Fruit fly (Drosophila melanogaster) whole organism, embryonic: ENCODE data around the gene Cda5.

Experiments used
- Aef1 ChIP-seq: fragments of 200-800 bp; sonication (Bioruptor generic); IDR thresholded peaks from 3 replicates; pipeline ENCODE4 v1.3.6; 2022; ENCODE audit warnings: missing biosample characterization, missing genetic modification characterization
- Asciz ChIP-seq: fragments of 200-800 bp; sonication (Bioruptor generic); optimal IDR thresholded peaks from 2 replicates; lab custom pipeline; 2017; ENCODE audit warnings: missing biosample characterization, mild to moderate bottlenecking, missing genetic modification characterization, missing genetic modification reagents
- CG10321 ChIP-seq: fragments of 200-800 bp; sonication (Bioruptor generic); IDR thresholded peaks from 2 replicates; pipeline ENCODE4 v1.3.6; 2022; ENCODE audit warnings: missing biosample characterization, missing genetic modification characterization
- CG13123 ChIP-seq: fragments of 200-800 bp; sonication (Bioruptor generic); optimal IDR thresholded peaks from 2 replicates; lab custom pipeline; 2016; ENCODE audit warnings: missing biosample characterization, missing genetic modification characterization
- CG13287 ChIP-seq: fragments of 200-800 bp; sonication (Bioruptor generic); IDR thresholded peaks from 2 replicates; pipeline ENCODE4 v1.3.6; 2022; ENCODE audit warnings: missing biosample characterization, missing genetic modification characterization; ENCODE audit not compliant: partially characterized antibody
- CG15479 ChIP-seq: fragments of 200-800 bp; sonication (Bioruptor generic); optimal IDR thresholded peaks from 3 replicates; lab custom pipeline; 2019; ENCODE audit warnings: missing biosample characterization, mild to moderate bottlenecking, missing genetic modification characterization, moderate library complexity
- CG15696 ChIP-seq: fragments of 200-800 bp; sonication (Bioruptor generic); optimal IDR thresholded peaks from 2 replicates; lab custom pipeline; 2019; ENCODE audit warnings: missing biosample characterization, mild to moderate bottlenecking, missing genetic modification characterization, moderate library complexity
- CG1603 ChIP-seq: fragments of 200-800 bp; sonication (Bioruptor generic); optimal IDR thresholded peaks from 2 replicates; lab custom pipeline; 2019; ENCODE audit warnings: missing biosample characterization, mild to moderate bottlenecking, missing genetic modification characterization, moderate library complexity
- CG1647 ChIP-seq: fragments of 200-800 bp; sonication (Bioruptor generic); optimal IDR thresholded peaks from 3 replicates; lab custom pipeline; 2016; ENCODE audit warnings: missing biosample characterization, missing genetic modification characterization
- CG17385 ChIP-seq: fragments of 200-800 bp; sonication (Bioruptor generic); optimal IDR thresholded peaks from 3 replicates; lab custom pipeline; 2018; ENCODE audit warnings: missing biosample characterization, mild to moderate bottlenecking, missing genetic modification characterization
- CG1832 ChIP-seq: fragments of 200-800 bp; sonication (Bioruptor generic); optimal IDR thresholded peaks from 2 replicates; lab custom pipeline; 2017; ENCODE audit warnings: missing biosample characterization, mild to moderate bottlenecking, missing genetic modification characterization, inconsistent platforms
- CG2116 ChIP-seq: fragments of 200-800 bp; sonication (Bioruptor generic); optimal IDR thresholded peaks from 3 replicates; lab custom pipeline; 2018; ENCODE audit warnings: missing biosample characterization, mild to moderate bottlenecking, missing genetic modification characterization
- CG2875 ChIP-seq: fragments of 200-800 bp; sonication (Bioruptor generic); optimal IDR thresholded peaks from 2 replicates; lab custom pipeline; 2017; ENCODE audit warnings: missing biosample characterization, mild to moderate bottlenecking, missing genetic modification characterization, missing genetic modification reagents
- CG42726 ChIP-seq: fragments of 200-800 bp; sonication (Bioruptor generic); IDR thresholded peaks from 2 replicates; pipeline ENCODE4 v1.3.6; 2022; ENCODE audit warnings: missing biosample characterization, missing genetic modification characterization; ENCODE audit not compliant: partially characterized antibody
- CG4282 ChIP-seq: fragments of 200-800 bp; sonication (Bioruptor generic); optimal IDR thresholded peaks from 2 replicates; lab custom pipeline; 2016; ENCODE audit warnings: missing biosample characterization, missing genetic modification characterization
- CG43689 ChIP-seq: fragments of 200-800 bp; sonication (Bioruptor generic); IDR thresholded peaks from 2 replicates; pipeline ENCODE4 v1.3.6; 2022; ENCODE audit warnings: missing biosample characterization, missing genetic modification characterization
- CG4404 ChIP-seq: fragments of 200-800 bp; sonication (Bioruptor generic); IDR thresholded peaks from 2 replicates; pipeline ENCODE4 v1.3.6; 2022; ENCODE audit warnings: missing biosample characterization, missing genetic modification characterization
- CG5953 ChIP-seq: fragments of 200-800 bp; sonication (Bioruptor generic); IDR thresholded peaks from 2 replicates; pipeline ENCODE4 v1.3.6; 2022; ENCODE audit warnings: missing biosample characterization, missing genetic modification characterization
- CG9876 ChIP-seq: fragments of 200-800 bp; sonication (Bioruptor generic); optimal IDR thresholded peaks from 2 replicates; lab custom pipeline; 2016; ENCODE audit warnings: missing biosample characterization, missing genetic modification characterization
- Dref ChIP-seq: fragments of 200-800 bp; sonication (Bioruptor generic); IDR thresholded peaks from 2 replicates; pipeline ENCODE4 v1.3.6; 2022; ENCODE audit warnings: missing biosample characterization, missing genetic modification characterization
- E2f1 ChIP-seq: fragments of 200-800 bp; sonication (Bioruptor generic); IDR thresholded peaks from 2 replicates; pipeline ENCODE4 v1.3.6; 2022; ENCODE audit warnings: missing biosample characterization, missing genetic modification characterization
- Hmx ChIP-seq: fragments of 200-800 bp; sonication (Bioruptor generic); optimal IDR thresholded peaks from 2 replicates; lab custom pipeline; 2016; ENCODE audit warnings: missing biosample characterization, missing genetic modification characterization
- NFAT ChIP-seq: fragments of 200-800 bp; sonication (Bioruptor generic); IDR thresholded peaks from 2 replicates; pipeline ENCODE4 v1.3.6; 2022; ENCODE audit warnings: missing biosample characterization, missing genetic modification characterization
- Side ChIP-seq: fragments of 200-800 bp; sonication (Bioruptor generic); optimal IDR thresholded peaks from 2 replicates; lab custom pipeline; 2016; ENCODE audit warnings: missing biosample characterization, missing genetic modification characterization
- Six4 ChIP-seq: fragments of 200-800 bp; sonication (Bioruptor generic); optimal IDR thresholded peaks from 2 replicates; lab custom pipeline; 2016; ENCODE audit warnings: missing biosample characterization, missing genetic modification characterization
- Spps ChIP-seq: fragments of 200-800 bp; sonication (Bioruptor generic); optimal IDR thresholded peaks from 2 replicates; lab custom pipeline; 2018; ENCODE audit warnings: missing biosample characterization, mild to moderate bottlenecking, missing genetic modification characterization
- Ssrp ChIP-seq: fragments of 200-800 bp; sonication (Bioruptor generic); optimal IDR thresholded peaks from 2 replicates; lab custom pipeline; 2018; ENCODE audit warnings: missing biosample characterization, mild to moderate bottlenecking, missing genetic modification characterization, moderate library complexity
- Trl ChIP-seq, 3 experiments: fragments of >200 bp in 2 of 3; fragments of 200-800 bp in 1 of 3; sonication (Bioruptor generic) in 1 of 3; optimal IDR thresholded peaks; 2 replicates in 1 of 3; 3 replicates in 2 of 3; lab custom pipeline; 2016 to 2017; ENCODE audit warnings: missing biosample characterization in 1 of 3, missing genetic modification characterization in 1 of 3
- YL-1 ChIP-seq: fragments of 200-800 bp; sonication (Bioruptor generic); optimal IDR thresholded peaks from 3 replicates; lab custom pipeline; 2017; ENCODE audit warnings: missing biosample characterization, mild to moderate bottlenecking, missing genetic modification characterization
- ac ChIP-seq: fragments of 200-800 bp; sonication (Bioruptor generic); optimal IDR thresholded peaks from 3 replicates; lab custom pipeline; 2017; ENCODE audit warnings: missing biosample characterization, mild to moderate bottlenecking, missing genetic modification characterization
- cas ChIP-seq: fragments of 200-800 bp; sonication (Bioruptor generic); IDR thresholded peaks from 2 replicates; pipeline ENCODE4 v1.3.6; 2022; ENCODE audit warnings: missing biosample characterization, missing genetic modification characterization
- corto ChIP-seq: fragments of 200-800 bp; sonication (Bioruptor generic); optimal IDR thresholded peaks from 2 replicates; lab custom pipeline; 2016; ENCODE audit warnings: missing biosample characterization, mild to moderate bottlenecking, missing genetic modification characterization, moderate library complexity
- disco-r ChIP-seq: fragments of 200-800 bp; sonication (Bioruptor generic); optimal IDR thresholded peaks from 2 replicates; lab custom pipeline; 2016; ENCODE audit warnings: missing biosample characterization, missing genetic modification characterization
- fd96Cb ChIP-seq: fragments of 200-800 bp; sonication (Bioruptor generic); optimal IDR thresholded peaks from 2 replicates; lab custom pipeline; 2018; ENCODE audit warnings: missing biosample characterization, mild to moderate bottlenecking, missing genetic modification characterization, moderate library complexity
- grn ChIP-seq: fragments of 200-800 bp; sonication (Bioruptor generic); optimal IDR thresholded peaks from 3 replicates; lab custom pipeline; 2017; ENCODE audit warnings: missing biosample characterization, missing genetic modification characterization
- gt ChIP-seq: fragments of 200-800 bp; sonication (Bioruptor generic); IDR thresholded peaks from 2 replicates; pipeline ENCODE4 v1.3.6; 2022; ENCODE audit warnings: missing biosample characterization, missing genetic modification characterization
- kah ChIP-seq: fragments of 200-800 bp; sonication (Bioruptor generic); optimal IDR thresholded peaks from 2 replicates; lab custom pipeline; 2018; ENCODE audit warnings: missing biosample characterization, mild to moderate bottlenecking, missing genetic modification characterization
- kay ChIP-seq: fragments of 200-800 bp; sonication (Bioruptor generic); optimal IDR thresholded peaks from 2 replicates; lab custom pipeline; 2016; ENCODE audit warnings: missing biosample characterization, missing genetic modification characterization
- lov ChIP-seq, 2 experiments: fragments of 200-800 bp in 1 of 2; fragments of >200 bp in 1 of 2; sonication (Bioruptor generic) in 1 of 2; IDR thresholded peaks in 1 of 2; optimal IDR thresholded peaks in 1 of 2; 2 replicates in 1 of 2; 3 replicates in 1 of 2; pipeline versions ENCODE4 v1.3.6 to Lab custom; 2017 to 2022; ENCODE audit warnings: missing biosample characterization in 1 of 2, missing genetic modification characterization in 1 of 2
- onecut ChIP-seq: fragments of 200-800 bp; sonication (Bioruptor generic); IDR thresholded peaks from 2 replicates; pipeline ENCODE4 v1.3.6; 2022; ENCODE audit warnings: missing biosample characterization, missing genetic modification characterization
- pros ChIP-seq: fragments of 200-800 bp; sonication (Bioruptor generic); optimal IDR thresholded peaks from 3 replicates; lab custom pipeline; 2019; ENCODE audit warnings: missing biosample characterization, mild to moderate bottlenecking, missing genetic modification characterization, moderate library complexity
- repo ChIP-seq: fragments of 200-800 bp; sonication (Bioruptor generic); optimal IDR thresholded peaks from 2 replicates; lab custom pipeline; 2016; ENCODE audit warnings: missing biosample characterization, missing genetic modification characterization
- salm ChIP-seq: fragments of 200-800 bp; sonication (Bioruptor generic); optimal IDR thresholded peaks from 2 replicates; lab custom pipeline; 2018; ENCODE audit warnings: missing biosample characterization, mild to moderate bottlenecking, missing genetic modification characterization
- sens-2 ChIP-seq: fragments of 200-800 bp; sonication (Bioruptor generic); IDR thresholded peaks from 2 replicates; pipeline ENCODE4 v1.3.6; 2022; ENCODE audit warnings: missing biosample characterization, missing genetic modification characterization
- sqz ChIP-seq: fragments of 200-800 bp; sonication (Bioruptor generic); optimal IDR thresholded peaks from 3 replicates; lab custom pipeline; 2018; ENCODE audit warnings: missing biosample characterization, mild to moderate bottlenecking, missing genetic modification characterization
- stc ChIP-seq: fragments of 200-800 bp; sonication (Bioruptor generic); IDR thresholded peaks from 2 replicates; pipeline ENCODE4 v1.3.6; 2022; ENCODE audit warnings: missing biosample characterization, missing genetic modification characterization
- sug ChIP-seq: fragments of 200-800 bp; optimal IDR thresholded peaks from 2 replicates; lab custom pipeline; 2019; ENCODE audit warnings: missing biosample characterization, mild to moderate bottlenecking, missing genetic modification characterization, moderate library complexity
- toy ChIP-seq: fragments of 200-800 bp; sonication (Bioruptor generic); IDR thresholded peaks from 2 replicates; pipeline ENCODE4 v1.3.6; 2022; ENCODE audit warnings: missing biosample characterization, missing genetic modification characterization
- vvl ChIP-seq: fragments of 200-800 bp; sonication (Bioruptor generic); IDR thresholded peaks from 2 replicates; pipeline ENCODE4 v1.3.6; 2022; ENCODE audit warnings: missing biosample characterization, missing genetic modification characterization
- yki ChIP-seq: fragments of >200 bp; optimal IDR thresholded peaks from 3 replicates; lab custom pipeline; 2018
- z ChIP-seq: fragments of 200-800 bp; sonication (Bioruptor generic); IDR thresholded peaks from 3 replicates; pipeline ENCODE4 v1.3.6; 2022; ENCODE audit warnings: missing biosample characterization, missing genetic modification characterization
- zen ChIP-seq: fragments of 200-800 bp; sonication (Bioruptor generic); optimal IDR thresholded peaks from 3 replicates; lab custom pipeline; 2018; ENCODE audit warnings: missing biosample characterization, mild to moderate bottlenecking, missing genetic modification characterization, moderate library complexity

The Cda5 gene

dm6 chr2L:81198-81597, 16.0 kb upstream of the Cda5 start (continued):
- TF ChIP-seq z (GFP tag; lab: Robert Waterston, UW) (no peak), Dref (GFP tag; lab: Robert Waterston, UW) (no peak), Ssrp (tag; lab: Kevin White, UChicago) (no peak), CG43689 (no peak), ac (peak; percentile 1), sqz (peak; percentile 39), repo (GFP tag; lab: Kevin White, UChicago) (no peak), CG13287 (GFP tag; lab: Robert Waterston, UW) (no peak), E2f1 (GFP tag; lab: Robert Waterston, UW) (no peak), CG42726 (GFP tag; lab: Robert Waterston, UW) (no peak), pros (GFP tag; lab: Kevin White, UChicago) (no peak), kay (GFP tag; lab: Kevin White, UChicago) (no peak), CG1647 (GFP tag; lab: Kevin White, UChicago) (no peak), Six4 (GFP tag; lab: Kevin White, UChicago) (no peak), CG10321 (GFP tag; lab: Robert Waterston, UW) (no peak), yki (lab: Kevin White, UChicago) (no peak), sens-2 (GFP tag; lab: Robert Waterston, UW) (no peak), YL-1 (no peak), CG13123 (GFP tag; lab: Kevin White, UChicago) (no peak), lov (optimal IDR thresholded peaks at IDR 0.05; lab: Kevin White, UChicago) (no peak), lov (GFP tag; IDR thresholded peaks at IDR 0.05; lab: Robert Waterston, UW) (0 out of 3 replicates have a peak, but pooled peaks have one; percentile 35), toy (GFP tag; lab: Robert Waterston, UW) (no peak), CG15479 (GFP tag; lab: Kevin White, UChicago) (no peak), CG4282 (GFP tag; lab: Kevin White, UChicago) (no peak), CG2875 (GFP tag; lab: Kevin White, UChicago) (peak; percentile 66), corto (GFP tag; lab: Kevin White, UChicago) (peak; percentile 26), Aef1 (GFP tag; lab: Robert Waterston, UW) (no peak), CG1832 (GFP tag; lab: Kevin White, UChicago) (no peak), grn (GFP tag; lab: Kevin White, UChicago) (peak; percentile 15), zen (no peak), kah (GFP tag; lab: Kevin White, UChicago) (peak; percentile 38), vvl (no peak), sug (no peak), Hmx (GFP tag; lab: Kevin White, UChicago) (no peak), CG2116 (GFP tag; lab: Kevin White, UChicago) (no peak), Side (GFP tag; lab: Kevin White, UChicago) (peak; percentile 46), CG4404 (GFP tag; lab: Robert Waterston, UW) (no peak), CG9876 (no peak), onecut (GFP tag; lab: Robert Waterston, UW) (0 out of 2 replicates have a peak, but pooled peaks have one; percentile 15), Trl (optimal IDR thresholded peaks at IDR 0.05; lab: Kevin White, UChicago) (no peak), Trl (GFP tag; optimal IDR thresholded peaks at IDR 0.05; lab: Kevin White, UChicago) (peak; percentile 1), CG1603 (tag; lab: Kevin White, UChicago) (peak; percentile 8), fd96Cb (no peak), NFAT (GFP tag; lab: Robert Waterston, UW) (no peak), Asciz (peak; percentile 83), salm (tag; lab: Kevin White, UChicago) (peak; percentile 40), stc (GFP tag; lab: Robert Waterston, UW) (peak; percentile 59), gt (GFP tag; lab: Robert Waterston, UW) (no peak), CG17385 (peak; percentile 47), cas (no peak), Spps (tag; lab: Kevin White, UChicago) (peak; percentile 2), disco-r (GFP tag; lab: Kevin White, UChicago) (no peak), CG15696 (no peak), CG5953 (GFP tag; lab: Robert Waterston, UW) (no peak)
